Worm (Caenorhabditis elegans): Measurements from ENCODE around the gene T04F3.4.

Gene T04F3.4

ce11 chrV:11733460-11733859 is 29.4 kb downstream of the T04F3.4 start, which contains the start of gene npp-22:
TSS of gene npp-22 (minus strand) at chrV:11733472.
- TF ChIP-seq pha-4 (GFP tag; IDR thresholded peaks at IDR 0.05) (no peak), pha-4 (tag; optimal IDR thresholded peaks at IDR 0.05) (peak; percentile 67), jun-1 (tag; optimal IDR thresholded peaks at IDR 0.05) (no peak), lim-7 (GFP tag; IDR thresholded peaks at IDR 0.05) (no peak), T20F7.1 (GFP tag; optimal IDR thresholded peaks at IDR 0.05) (peak; percentile 41), vab-7 (GFP tag; IDR thresholded peaks at IDR 0.05) (no peak), dpl-1 (GFP tag; optimal IDR thresholded peaks at IDR 0.05) (peak; percentile 94), lin-38 (GFP tag; IDR thresholded peaks at IDR 0.05) (peak; percentile 91), nhr-6 (tag; optimal IDR thresholded peaks at IDR 0.05) (peak; percentile 34), rbr-2 (tag; optimal IDR thresholded peaks at IDR 0.05) (peak; percentile 36), nhr-28 (tag; optimal IDR thresholded peaks at IDR 0.05) (peak; percentile 19)

- TF ChIP-seq aha-1 (tag) (peak; percentile 91), ZK546.5 (tag; optimal IDR thresholded peaks at IDR 0.05) (no peak), unc-62 (GFP tag; optimal IDR thresholded peaks at IDR 0.05 in 1 of 2) (peak in 1 of 2 experiments; percentile 32), unc-62 (tag; optimal IDR thresholded peaks at IDR 0.05) (no peak)
These were observed 30.8 kb downstream of the T04F3.4 start for ce11 chrV:11732049-11732448.

- TF ChIP-seq hmg-1.1 (GFP tag; IDR thresholded peaks at IDR 0.05) (no peak), ceh-32 (tag; optimal IDR thresholded peaks at IDR 0.05; ENCODE audit: poor library complexity) (no peak), skn-1 (tag; optimal IDR thresholded peaks at IDR 0.05) (no peak), saeg-2 (GFP tag; IDR thresholded peaks at IDR 0.05) (no peak), nhr-10 (tag; optimal IDR thresholded peaks at IDR 0.05) (no peak), ztf-7 (tag; optimal IDR thresholded peaks at IDR 0.05) (no peak), madf-9 (GFP tag; conservative IDR thresholded peaks at IDR 0.05) (no peak), gei-8 (GFP tag; optimal IDR thresholded peaks at IDR 0.05) (no peak)
These were observed 32.8 kb downstream of the T04F3.4 start, which contains the start of gene rhr-2 for ce11 chrV:11730060-11730459. TSS of gene rhr-2 (minus strand) at chrV:11730160.

- TF ChIP-seq zfp-3 (GFP tag; conservative IDR thresholded peaks at IDR 0.05) = no peak
- no peak for TF ChIP-seq hlh-11 (tag; optimal IDR thresholded peaks at IDR 0.05)
- no peak for TF ChIP-seq nhr-42 (GFP tag; IDR thresholded peaks at IDR 0.05)
- no peak for TF ChIP-seq cey-2 (tag; optimal IDR thresholded peaks at IDR 0.05; ENCODE audit: borderline replicate concordance, insufficient read depth)
- no peak for TF ChIP-seq mep-1 (tag; optimal IDR thresholded peaks at IDR 0.05)
- TF ChIP-seq jun-1 (tag; optimal IDR thresholded peaks at IDR 0.05) = no peak
- no peak for TF ChIP-seq ztf-11 (tag; optimal IDR thresholded peaks at IDR 0.05)
- no peak for TF ChIP-seq lim-7 (GFP tag; IDR thresholded peaks at IDR 0.05)
- TF ChIP-seq daf-12 (tag; optimal IDR thresholded peaks at IDR 0.05) = no peak
- no peak for TF ChIP-seq nhr-48 (tag; optimal IDR thresholded peaks at IDR 0.05)
- TF ChIP-seq F37D6.2 (tag; optimal IDR thresholded peaks at IDR 0.05) = no peak
- TF ChIP-seq hmg-1.1 (GFP tag; IDR thresholded peaks at IDR 0.05) = no peak
- no peak for TF ChIP-seq lin-13 (GFP tag; optimal IDR thresholded peaks at IDR 0.05)
These were observed 36.9 kb downstream of the T04F3.4 start, which contains the start of gene daf-11 for ce11 chrV:11725971-11726370. TSS of gene daf-11 (minus strand) at chrV:11726071.

- no peak for TF ChIP-seq dmd-9 (GFP tag; IDR thresholded peaks at IDR 0.05)
- no peak for TF ChIP-seq lir-3 (tag; optimal IDR thresholded peaks at IDR 0.05)
- peak; percentile 61 for TF ChIP-seq aha-1 (tag)
These were observed 40.0 kb downstream of the T04F3.4 start for ce11 chrV:11722858-11723257.

Measured in whole organism, L4 larva.